Fruit fly (Drosophila melanogaster): ENCODE data around the gene CG34174.

CG34174 gene

DNA sequence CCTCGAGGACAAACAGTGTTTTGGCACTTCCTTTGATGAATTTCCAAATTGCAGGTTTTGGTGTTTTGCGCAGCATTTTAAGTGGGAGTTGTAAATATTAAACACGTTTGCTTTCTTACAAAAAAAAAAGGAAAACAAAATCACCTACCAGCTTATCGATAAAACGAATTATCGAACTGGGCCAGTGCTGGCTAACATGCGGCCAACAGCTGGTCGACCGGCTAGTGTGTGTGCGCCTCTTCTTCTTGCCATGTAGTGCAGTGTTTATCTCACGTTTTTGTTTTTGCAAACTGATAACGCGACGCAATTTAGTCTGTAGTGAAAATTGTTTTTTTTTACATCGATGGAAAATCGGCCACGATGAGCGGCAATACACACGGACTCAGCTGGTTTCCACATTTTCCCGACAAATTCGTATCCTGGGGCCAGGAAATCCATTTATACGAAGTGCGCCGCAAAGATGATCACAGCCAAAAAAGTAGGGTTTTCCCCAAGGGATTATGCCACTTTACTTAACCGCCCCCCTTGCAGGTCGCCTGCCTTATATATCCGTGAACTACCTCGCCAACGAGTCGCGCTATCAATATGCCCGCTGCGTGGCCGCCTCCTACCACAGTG lies 3.1 kb downstream of the CG34174 start, which contains the start of the genes CG15386, CG42371 and mio (continued):
- TF ChIP-seq Myc (optimal IDR thresholded peaks at IDR 0.05) (no peak), dsf (GFP tag; optimal IDR thresholded peaks at IDR 0.05; ENCODE audit: borderline replicate concordance) (no peak), usp (GFP tag; optimal IDR thresholded peaks at IDR 0.05) (no peak), Hnf4 (GFP tag; optimal IDR thresholded peaks at IDR 0.05) (no peak), Sp1 (GFP tag; optimal IDR thresholded peaks at IDR 0.05) (peak; percentile 32), Abd-B (GFP tag; optimal IDR thresholded peaks at IDR 0.05) (no peak), pan (optimal IDR thresholded peaks at IDR 0.05) (no peak)

DNA sequence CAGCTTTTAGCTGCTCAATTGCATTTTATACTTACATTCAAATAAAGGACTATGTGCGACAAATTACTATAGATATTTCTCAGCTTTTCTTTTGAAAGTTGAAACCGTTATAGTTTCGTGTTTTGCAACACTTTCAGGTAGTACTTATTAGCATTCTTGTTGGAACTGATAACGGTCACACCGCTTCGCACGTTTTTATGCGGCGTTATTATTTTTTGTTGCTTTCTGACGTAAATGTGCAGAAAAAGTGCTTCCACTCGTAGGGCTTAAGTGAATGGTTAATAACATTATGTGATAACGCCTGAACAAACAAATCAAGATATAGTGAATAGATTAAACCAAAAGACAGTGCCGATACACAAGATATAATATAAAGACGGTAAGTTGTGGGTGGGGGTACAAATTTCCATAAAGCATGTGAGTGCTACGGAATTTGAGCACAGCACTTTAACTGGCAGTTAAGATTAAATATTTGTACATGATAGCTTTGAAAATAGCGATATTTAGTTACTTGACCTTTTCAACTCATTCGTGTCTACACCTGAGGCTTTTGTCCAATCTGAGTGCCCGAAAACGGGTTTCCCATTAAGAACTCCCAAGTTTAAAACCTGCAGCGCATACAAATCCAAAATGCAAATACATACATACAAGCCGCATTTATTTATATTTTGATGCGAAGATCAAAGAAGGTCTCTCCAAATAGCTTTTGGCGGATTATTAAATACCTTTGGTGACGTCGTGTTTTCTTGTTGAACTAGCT lies 6.7 kb downstream of the CG34174 start, which contains the start of gene papi:
TSS of gene papi (plus strand) at position 176 of the 760 bp plus-strand sequence.
- TF ChIP-seq Hr78 (GFP tag; optimal IDR thresholded peaks at IDR 0.05) (no peak), rgr (GFP tag; optimal IDR thresholded peaks at IDR 0.05) (peak; percentile 66), Rel (GFP tag; optimal IDR thresholded peaks at IDR 0.05) (no peak), Rel (tag; optimal IDR thresholded peaks at IDR 0.05) (peak; percentile 68), Vsx2 (GFP tag; optimal IDR thresholded peaks at IDR 0.05; ENCODE audit: partially characterized antibody) (no peak), ey (GFP tag; optimal IDR thresholded peaks at IDR 0.05) (no peak)

DNA sequence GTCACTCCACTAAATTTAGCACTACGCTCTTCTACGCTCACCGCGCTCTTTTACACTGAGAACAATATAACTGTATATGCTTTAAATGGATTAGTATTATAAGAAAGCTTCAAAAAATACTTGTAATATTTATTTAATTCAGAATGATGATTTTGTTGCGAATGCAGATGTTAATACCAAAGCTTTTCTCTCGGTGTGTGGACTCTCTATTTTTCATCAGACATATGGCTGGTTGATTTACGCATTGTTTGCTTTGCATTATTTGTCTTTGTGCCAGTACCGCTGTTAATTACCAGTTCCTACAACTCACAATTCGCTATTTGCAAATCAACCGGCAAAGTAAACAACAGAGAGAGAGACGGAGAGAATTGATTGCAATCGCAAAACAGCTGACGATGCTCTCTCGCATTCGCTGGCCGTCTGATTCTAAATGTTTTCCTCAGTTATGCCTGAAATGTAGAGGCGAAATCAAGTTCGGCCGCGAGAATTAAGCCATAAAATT lies 7.6 kb downstream of the CG34174 start:
- TF ChIP-seq Myc (optimal IDR thresholded peaks at IDR 0.05) = no peak
- no peak for TF ChIP-seq N (GFP tag; optimal IDR thresholded peaks at IDR 0.05)
- TF ChIP-seq GATAd (GFP tag; optimal IDR thresholded peaks at IDR 0.05) = peak; percentile 96
- peak; percentile 89 for TF ChIP-seq sv (GFP tag; optimal IDR thresholded peaks at IDR 0.05)
- peak; percentile 98 for TF ChIP-seq fru (GFP tag; optimal IDR thresholded peaks at IDR 0.05)
- TF ChIP-seq psq (GFP tag; optimal IDR thresholded peaks at IDR 0.05) = peak; percentile 98
- no peak for TF ChIP-seq Dfd (GFP tag; optimal IDR thresholded peaks at IDR 0.05)
- peak; percentile 100 for TF ChIP-seq Hr83 (GFP tag; optimal IDR thresholded peaks at IDR 0.05; ENCODE audit: poor library complexity, severe bottlenecking)
- TF ChIP-seq Sp1 (GFP tag; optimal IDR thresholded peaks at IDR 0.05) = peak; percentile 99
- TF ChIP-seq dsf (GFP tag; optimal IDR thresholded peaks at IDR 0.05; ENCODE audit: borderline replicate concordance) = peak; percentile 93
- peak; percentile 83 for TF ChIP-seq jim (GFP tag; optimal IDR thresholded peaks at IDR 0.05)
- no peak for TF ChIP-seq Abd-B (GFP tag; optimal IDR thresholded peaks at IDR 0.05)
- no peak for TF ChIP-seq usp (GFP tag; optimal IDR thresholded peaks at IDR 0.05)
- peak; percentile 87 for TF ChIP-seq Rel (GFP tag; optimal IDR thresholded peaks at IDR 0.05)
- TF ChIP-seq Rel (tag; optimal IDR thresholded peaks at IDR 0.05) = peak; percentile 88
- TF ChIP-seq sage (GFP tag; optimal IDR thresholded peaks at IDR 0.05) = peak; percentile 96
- peak; percentile 89 for TF ChIP-seq dmrt93B (GFP tag; optimal IDR thresholded peaks at IDR 0.05)
- peak; percentile 97 for TF ChIP-seq tai (GFP tag; optimal IDR thresholded peaks at IDR 0.05)
- TF ChIP-seq Jra (GFP tag; optimal IDR thresholded peaks at IDR 0.05) = peak; percentile 98
- TF ChIP-seq rgr (GFP tag; optimal IDR thresholded peaks at IDR 0.05) = peak; percentile 99
- no peak for TF ChIP-seq Vsx2 (GFP tag; optimal IDR thresholded peaks at IDR 0.05; ENCODE audit: partially characterized antibody)
- TF ChIP-seq h (GFP tag; optimal IDR thresholded peaks at IDR 0.05) = peak; percentile 99
- TF ChIP-seq woc (GFP tag; optimal IDR thresholded peaks at IDR 0.05) = peak; percentile 93
- TF ChIP-seq lola (GFP tag; optimal IDR thresholded peaks at IDR 0.05) = no peak
- peak; percentile 97 for TF ChIP-seq HLH106 (tag; optimal IDR thresholded peaks at IDR 0.05)
- TF ChIP-seq pan (optimal IDR thresholded peaks at IDR 0.05) = no peak
- TF ChIP-seq Mio (GFP tag; optimal IDR thresholded peaks at IDR 0.05) = peak; percentile 86
- peak; percentile 99 for TF ChIP-seq Hnf4 (GFP tag; optimal IDR thresholded peaks at IDR 0.05)
- peak; percentile 98 for TF ChIP-seq ey (GFP tag; optimal IDR thresholded peaks at IDR 0.05)
- TF ChIP-seq OdsH (GFP tag; optimal IDR thresholded peaks at IDR 0.05) = peak; percentile 99
- TF ChIP-seq brk (GFP tag; optimal IDR thresholded peaks at IDR 0.05) = peak; percentile 98
- TF ChIP-seq CG9705 (GFP tag; optimal IDR thresholded peaks at IDR 0.05) = peak; percentile 89
- TF ChIP-seq CG32264 (GFP tag; optimal IDR thresholded peaks at IDR 0.05) = peak; percentile 95
- TF ChIP-seq br (GFP tag; optimal IDR thresholded peaks at IDR 0.05) = peak; percentile 99
- TF ChIP-seq dl (GFP tag; optimal IDR thresholded peaks at IDR 0.05; ENCODE audit: insufficient read depth in 1 of 2, partially characterized antibody in 2 of 2) = peak; percentile 54 to 79
- peak; percentile 78 for TF ChIP-seq Dif (GFP tag; optimal IDR thresholded peaks at IDR 0.05; ENCODE audit: partially characterized antibody)
- TF ChIP-seq CrebA (GFP tag; optimal IDR thresholded peaks at IDR 0.05; ENCODE audit: borderline replicate concordance) = no peak
- TF ChIP-seq foxo (GFP tag; optimal IDR thresholded peaks at IDR 0.05) = peak; percentile 85 to 98
- no peak for TF ChIP-seq Hr78 (GFP tag; optimal IDR thresholded peaks at IDR 0.05)
